Worm (Caenorhabditis elegans) whole organism, L4 larva: ENCODE measurements around the gene K05D4.9.
A peak's percentile ranks its signal among the peaks of the same experiment; 100 is the strongest.

Source experiments
- daf-16 ChIP-seq, 3 experiments: sonication (generic microtip); optimal IDR thresholded peaks; 2 replicates each; lab custom pipeline; 2016 to 2017; ENCODE audit warnings: missing genetic modification characterization in 3 of 3, missing genetic modification reagents in 3 of 3, mild to moderate bottlenecking in 2 of 3, missing compliant biosample characterization in 2 of 3, missing biosample characterization in 1 of 3, moderate library complexity in 1 of 3
- hmg-1.1 ChIP-seq: fragments of 200-800 bp; sonication (Bioruptor generic); IDR thresholded peaks from 2 replicates; pipeline ENCODE4 v1.3.6; 2022; ENCODE audit warnings: missing genetic modification reagents, missing genetic modification characterization, missing compliant biosample characterization
- nhr-25 ChIP-seq: sonication (generic microtip); optimal IDR thresholded peaks from 2 replicates; lab custom pipeline; 2017; ENCODE audit warnings: missing genetic modification characterization, mild to moderate bottlenecking, missing compliant biosample characterization, antibody characterized with exemption, moderate library complexity, borderline replicate concordance; ENCODE audit not compliant: insufficient read depth
- tag-97 ChIP-seq: fragments of 200-800 bp; sonication (Bioruptor generic); IDR thresholded peaks from 2 replicates; pipeline ENCODE4 v1.3.6; 2022; ENCODE audit warnings: missing genetic modification characterization, missing compliant biosample characterization
- unc-130 ChIP-seq: sonication (generic microtip); optimal IDR thresholded peaks from 2 replicates; lab custom pipeline; 2016; ENCODE audit warnings: missing genetic modification reagents, missing genetic modification characterization, missing compliant biosample characterization
- unc-62 ChIP-seq, 3 experiments: fragments of 150-350 bp in 1 of 3; sonication (generic microtip); optimal IDR thresholded peaks in 2 of 3; peaks in 1 of 3; 1 replicate in 1 of 3; 2 replicates in 2 of 3; lab custom pipeline; 2014 to 2017; ENCODE audit warnings: missing biosample characterization in 3 of 3, missing genetic modification characterization in 3 of 3, missing genetic modification reagents in 3 of 3, missing genotype in 1 of 3

ce11 chrV:16218522-16218921 is 46.9 kb upstream of the K05D4.9 start, which contains the start of gene F11A5.15:
- TF ChIP-seq unc-130 (GFP tag; lab: Kevin White, UChicago) (no peak), daf-16 (GFP tag; optimal IDR thresholded peaks at IDR 0.05; lab: Kevin White, UChicago) (no peak), daf-16 (tag; optimal IDR thresholded peaks at IDR 0.05; lab: Kevin White, UChicago) (no peak), tag-97 (GFP tag; lab: Robert Waterston, UW) (no peak), unc-62 (GFP tag; optimal IDR thresholded peaks at IDR 0.05 in 1 of 2; lab: Kevin White, UChicago) (peak in 1 of 2 experiments; percentile 67), unc-62 (tag; optimal IDR thresholded peaks at IDR 0.05; lab: Kevin White, UChicago) (no peak), hmg-1.1 (no peak), nhr-25 (tag; lab: Kevin White, UChicago) (no peak)
